Worm (Caenorhabditis elegans) whole organism, L3 larva: ENCODE results near the gene ZK470.2.

Experiments used
- R02D3.7 ChIP-seq: fragments of 150-350 bp; optimal IDR thresholded peaks from 2 replicates; lab custom pipeline; 2014; ENCODE audit warnings: missing biosample characterization, missing genetic modification characterization
- ZK546.5 ChIP-seq: sonication (generic microtip); optimal IDR thresholded peaks from 2 replicates; lab custom pipeline; 2017; ENCODE audit warnings: missing biosample characterization, missing genetic modification characterization
- ama-1 ChIP-seq: fragments of 150-350 bp; optimal IDR thresholded peaks from 2 replicates; lab custom pipeline; 2018
- ceh-16 ChIP-seq: sonication (generic microtip); optimal IDR thresholded peaks from 2 replicates; lab custom pipeline; 2017; ENCODE audit warnings: missing biosample characterization, missing genetic modification characterization
- ceh-82 ChIP-seq: fragments of 150-350 bp; optimal IDR thresholded peaks from 2 replicates; lab custom pipeline; 2014; ENCODE audit warnings: missing biosample characterization, missing genetic modification characterization
- ceh-9 ChIP-seq: sonication (generic microtip); optimal IDR thresholded peaks from 2 replicates; lab custom pipeline; 2018; ENCODE audit warnings: missing biosample characterization, missing genetic modification characterization
- egl-5 ChIP-seq: fragments of 150-350 bp; optimal IDR thresholded peaks from 2 replicates; lab custom pipeline; 2017; ENCODE audit warnings: missing biosample characterization, missing genetic modification reagents, missing genetic modification characterization, inconsistent platforms
- elt-1 ChIP-seq: fragments of 150-350 bp; optimal IDR thresholded peaks from 2 replicates; lab custom pipeline; 2014; ENCODE audit warnings: missing biosample characterization, missing genetic modification characterization
- elt-3 ChIP-seq, 3 experiments: fragments of 150-350 bp in 1 of 3; sonication (generic microtip) in 2 of 3; optimal IDR thresholded peaks; 2 replicates in 2 of 3; 4 replicates in 1 of 3; lab custom pipeline; 2014 to 2017; ENCODE audit warnings: missing biosample characterization in 3 of 3, missing genetic modification characterization in 3 of 3
- eor-1 ChIP-seq, 2 experiments: fragments of 150-350 bp; optimal IDR thresholded peaks; 2 replicates each; lab custom pipeline; 2014 to 2018; ENCODE audit warnings: missing biosample characterization in 2 of 2, missing genetic modification characterization in 2 of 2
- fkh-10 ChIP-seq: sonication (generic microtip); optimal IDR thresholded peaks from 2 replicates; lab custom pipeline; 2017; ENCODE audit warnings: missing biosample characterization, missing genetic modification reagents, missing genetic modification characterization
- fkh-2 ChIP-seq: fragments of 150-350 bp; optimal IDR thresholded peaks from 2 replicates; lab custom pipeline; 2014; ENCODE audit warnings: missing biosample characterization, missing genetic modification reagents, missing genetic modification characterization
- fos-1 ChIP-seq: fragments of 150-350 bp; optimal IDR thresholded peaks from 2 replicates; lab custom pipeline; 2014; ENCODE audit warnings: missing biosample characterization, missing genetic modification characterization
- hmg-11 ChIP-seq: sonication (generic microtip); optimal IDR thresholded peaks from 2 replicates; lab custom pipeline; 2016; ENCODE audit warnings: missing genetic modification characterization, missing compliant biosample characterization
- lin-15B ChIP-seq: fragments of 150-350 bp; optimal IDR thresholded peaks from 2 replicates; lab custom pipeline; 2014; ENCODE audit warnings: missing biosample characterization, missing genetic modification characterization
- lin-39 ChIP-seq: fragments of 150-350 bp; optimal IDR thresholded peaks from 2 replicates; lab custom pipeline; 2018; ENCODE audit warnings: missing biosample characterization, missing genetic modification reagents, missing genetic modification characterization
- lsy-12 ChIP-seq: sonication (generic microtip); optimal IDR thresholded peaks from 2 replicates; lab custom pipeline; 2016; ENCODE audit warnings: mild to moderate bottlenecking, missing genetic modification characterization, missing compliant biosample characterization
- mdl-1 ChIP-seq: fragments of 150-350 bp; optimal IDR thresholded peaks from 2 replicates; lab custom pipeline; 2014; ENCODE audit warnings: missing biosample characterization, missing genetic modification characterization
- nfya-1 ChIP-seq: sonication (generic microtip); optimal IDR thresholded peaks from 2 replicates; lab custom pipeline; 2017; ENCODE audit warnings: missing genetic modification characterization, mild to moderate bottlenecking, missing compliant biosample characterization, antibody characterized with exemption, moderate library complexity; ENCODE audit not compliant: insufficient read depth
- nhr-11 ChIP-seq: fragments of 150-350 bp; optimal IDR thresholded peaks from 2 replicates; lab custom pipeline; 2014; ENCODE audit warnings: missing biosample characterization, missing genetic modification characterization
- nhr-12 ChIP-seq: fragments of 150-350 bp; optimal IDR thresholded peaks from 2 replicates; lab custom pipeline; 2014; ENCODE audit warnings: missing biosample characterization, missing genetic modification characterization
- nhr-23 ChIP-seq: fragments of 150-350 bp; optimal IDR thresholded peaks from 2 replicates; lab custom pipeline; 2014; ENCODE audit warnings: missing biosample characterization, missing genetic modification reagents, missing genetic modification characterization
- nhr-237 ChIP-seq: fragments of 150-350 bp; optimal IDR thresholded peaks from 2 replicates; lab custom pipeline; 2014; ENCODE audit warnings: missing biosample characterization, missing genetic modification characterization
- nhr-28 ChIP-seq: fragments of 150-350 bp; optimal IDR thresholded peaks from 2 replicates; lab custom pipeline; 2014; ENCODE audit warnings: missing biosample characterization, missing genetic modification characterization
- nhr-43 ChIP-seq: sonication (generic microtip); optimal IDR thresholded peaks from 2 replicates; lab custom pipeline; 2016; ENCODE audit warnings: mild to moderate bottlenecking, missing genetic modification characterization, missing compliant biosample characterization; ENCODE audit not compliant: poor library complexity, severe bottlenecking
- nhr-67 ChIP-seq: fragments of 150-350 bp; optimal IDR thresholded peaks from 2 replicates; lab custom pipeline; 2014; ENCODE audit warnings: missing biosample characterization, missing genetic modification characterization
- nhr-76 ChIP-seq: fragments of 150-350 bp; sonication (generic microtip); optimal IDR thresholded peaks from 5 replicates; lab custom pipeline; 2014; ENCODE audit warnings: missing biosample characterization, missing genetic modification characterization
- nhr-77 ChIP-seq: fragments of 150-350 bp; optimal IDR thresholded peaks from 2 replicates; lab custom pipeline; 2014; ENCODE audit warnings: missing biosample characterization, missing genetic modification characterization
- pqm-1 ChIP-seq: fragments of 150-350 bp; optimal IDR thresholded peaks from 2 replicates; lab custom pipeline; 2017; ENCODE audit warnings: missing biosample characterization, missing genetic modification characterization, inconsistent platforms
- snpc-4 ChIP-seq: fragments of 150-350 bp; optimal IDR thresholded peaks from 2 replicates; lab custom pipeline; 2014; ENCODE audit warnings: missing biosample characterization, missing genetic modification characterization
- tbx-2 ChIP-seq: sonication (generic microtip); optimal IDR thresholded peaks from 2 replicates; lab custom pipeline; 2016; ENCODE audit warnings: mild to moderate bottlenecking, missing genetic modification characterization, missing compliant biosample characterization
- unc-39 ChIP-seq: sonication (generic microtip); optimal IDR thresholded peaks from 4 replicates; lab custom pipeline; 2017; ENCODE audit warnings: missing biosample characterization, missing genetic modification characterization
- unc-62 ChIP-seq: fragments of 150-350 bp; sonication (generic microtip); optimal IDR thresholded peaks from 4 replicates; lab custom pipeline; 2014; ENCODE audit warnings: missing biosample characterization, missing genetic modification reagents, missing genetic modification characterization
- ztf-11 ChIP-seq: fragments of 150-350 bp; optimal IDR thresholded peaks from 2 replicates; lab custom pipeline; 2014; ENCODE audit warnings: missing biosample characterization, missing genetic modification characterization
- ztf-4 ChIP-seq: fragments of 150-350 bp; optimal IDR thresholded peaks from 2 replicates; lab custom pipeline; 2014; ENCODE audit warnings: missing biosample characterization, missing genetic modification characterization

ZK470.2 gene

DNA sequence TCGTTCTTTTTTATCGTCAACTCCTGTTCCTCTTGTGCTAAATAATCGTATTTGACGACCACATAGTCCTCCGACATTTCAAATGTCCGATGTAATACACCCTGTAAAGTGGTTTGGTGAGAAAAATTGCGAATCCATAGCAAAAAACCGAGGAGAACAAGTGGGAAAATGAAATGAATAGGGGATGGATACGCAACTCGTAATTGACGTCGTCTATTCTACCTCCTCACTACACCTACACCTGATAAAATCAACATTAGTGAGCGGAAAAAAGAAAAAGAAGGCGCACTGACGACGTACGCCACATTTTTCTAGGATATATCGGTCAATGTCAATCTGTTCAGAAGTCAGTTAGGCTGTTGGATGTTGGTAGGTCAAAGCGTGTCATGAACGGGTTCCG, 18.4 kb downstream of the ZK470.2 start, which contains the start of gene nck-1:
Gene nck-1 (minus strand): TSS at position 101 of the 400 bp plus-strand sequence.
- TF ChIP-seq lin-39 = no peak
- no peak for TF ChIP-seq nfya-1
- TF ChIP-seq egl-5 (tag; lab: Kevin White, UChicago) = peak; percentile 21
- TF ChIP-seq nhr-12 (tag; lab: Kevin White, UChicago) = no peak
- no peak for TF ChIP-seq nhr-237 (tag; lab: Kevin White, UChicago)
- TF ChIP-seq ztf-4 (tag; lab: Kevin White, UChicago) = no peak
- TF ChIP-seq lsy-12 (tag; lab: Kevin White, UChicago) = no peak
- TF ChIP-seq ceh-16 = no peak

DNA sequence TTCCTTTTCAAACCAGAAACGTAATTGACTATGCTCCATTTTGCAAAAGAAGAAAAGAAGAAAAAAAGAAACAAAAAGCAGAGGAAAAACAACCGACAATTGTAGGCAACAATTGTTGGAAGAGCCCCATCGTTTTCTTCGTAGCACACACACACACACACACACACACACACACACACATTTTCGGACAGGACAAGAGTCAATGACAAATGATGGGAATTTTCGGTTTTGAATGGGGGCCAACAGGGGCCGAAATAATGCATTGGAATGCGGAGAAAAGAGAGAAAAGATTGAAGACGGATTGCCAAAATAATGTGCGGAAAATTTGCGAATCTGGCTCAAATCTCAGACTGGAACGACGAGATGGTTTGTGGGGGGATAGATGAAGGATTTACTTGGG, 19.8 kb downstream of the ZK470.2 start:
- peak; percentile 24 for TF ChIP-seq nfya-1
- no peak for TF ChIP-seq unc-62 (GFP tag; lab: Kevin White, UChicago)
- no peak for TF ChIP-seq nhr-28 (tag; lab: Kevin White, UChicago)
- no peak for TF ChIP-seq lin-15B (tag; lab: Kevin White, UChicago)
- no peak for TF ChIP-seq eor-1 (tag; optimal IDR thresholded peaks at IDR 0.05; lab: Kevin White, UChicago)
- TF ChIP-seq lin-39 = peak; percentile 92
- TF ChIP-seq elt-1 (tag; lab: Kevin White, UChicago) = no peak
- TF ChIP-seq nhr-23 (tag; lab: Kevin White, UChicago) = no peak
- no peak for TF ChIP-seq nhr-76 (tag; lab: Kevin White, UChicago)
- no peak for TF ChIP-seq fos-1 (tag; lab: Kevin White, UChicago)
- peak; percentile 82 for TF ChIP-seq egl-5 (tag; lab: Kevin White, UChicago)
- TF ChIP-seq snpc-4 (tag; lab: Kevin White, UChicago) = no peak
- no peak for TF ChIP-seq elt-3 (tag; optimal IDR thresholded peaks at IDR 0.05; lab: Kevin White, UChicago)

DNA sequence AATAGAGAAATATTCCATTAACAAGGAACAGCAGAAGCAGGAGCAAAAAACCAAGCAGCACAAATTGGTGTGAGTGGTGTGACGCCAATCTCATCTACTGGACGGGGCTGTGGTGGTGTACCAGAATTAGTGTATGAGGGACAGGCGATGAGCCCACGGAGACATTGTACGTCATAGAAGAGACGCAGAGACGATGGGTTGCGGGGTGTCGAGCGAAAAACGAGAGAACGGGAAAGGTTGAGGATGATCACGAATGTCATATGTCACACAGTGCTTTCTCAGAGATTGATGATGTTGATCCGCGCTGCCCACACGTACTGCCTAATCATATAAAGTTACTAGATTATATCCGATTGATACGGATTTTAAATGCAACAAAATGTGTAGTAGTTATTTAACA, 22.9 kb downstream of the ZK470.2 start:
- TF ChIP-seq nhr-77 (tag; lab: Kevin White, UChicago) = no peak
- no peak for TF ChIP-seq fkh-10 (GFP tag; lab: Kevin White, UChicago)
- peak; percentile 56 for TF ChIP-seq lin-39
- TF ChIP-seq nhr-23 (tag; lab: Kevin White, UChicago) = peak; percentile 25
- TF ChIP-seq hmg-11 (tag; lab: Kevin White, UChicago) = peak; percentile 34
- TF ChIP-seq ama-1 (lab: Kevin White, UChicago) = peak; percentile 49
- peak; percentile 26 for TF ChIP-seq unc-62 (GFP tag; lab: Kevin White, UChicago)
- TF ChIP-seq nfya-1 = peak; percentile 35

DNA sequence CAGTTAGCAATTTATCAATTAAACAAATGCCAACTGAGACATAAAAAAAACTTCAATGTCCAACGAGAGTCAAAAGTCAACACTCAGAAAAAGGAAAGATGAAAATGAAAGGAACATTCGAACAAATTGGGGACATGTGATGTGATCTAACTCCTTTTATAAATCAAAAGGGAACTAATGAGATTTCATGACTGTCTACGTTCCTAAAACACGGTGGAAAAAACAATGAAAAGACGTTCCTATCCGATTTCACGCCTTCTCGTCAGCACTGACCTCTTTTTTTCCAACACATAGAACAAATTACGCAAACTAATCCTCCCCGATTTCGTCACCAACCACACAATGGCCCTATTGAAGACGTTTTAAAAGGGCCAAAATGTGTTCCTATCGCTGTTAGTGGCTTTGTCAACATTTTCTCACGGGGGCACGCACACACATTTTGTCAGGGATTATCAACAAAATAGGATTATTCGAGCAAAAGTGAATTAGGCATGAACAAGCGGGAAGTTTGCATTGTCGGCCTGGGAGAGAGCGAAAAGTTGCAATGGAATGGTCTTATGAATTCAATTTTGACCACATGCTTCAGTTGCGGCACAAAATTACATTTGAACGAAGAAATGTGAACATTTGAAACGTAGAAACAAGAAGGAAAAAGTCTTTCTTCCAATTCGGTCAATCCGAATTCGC, 24.4 kb downstream of the ZK470.2 start:
- TF ChIP-seq unc-62 (GFP tag; lab: Kevin White, UChicago) (no peak), nhr-23 (tag; lab: Kevin White, UChicago) (peak; percentile 78), hmg-11 (tag; lab: Kevin White, UChicago) (peak; percentile 0), egl-5 (tag; lab: Kevin White, UChicago) (peak; percentile 38)

DNA sequence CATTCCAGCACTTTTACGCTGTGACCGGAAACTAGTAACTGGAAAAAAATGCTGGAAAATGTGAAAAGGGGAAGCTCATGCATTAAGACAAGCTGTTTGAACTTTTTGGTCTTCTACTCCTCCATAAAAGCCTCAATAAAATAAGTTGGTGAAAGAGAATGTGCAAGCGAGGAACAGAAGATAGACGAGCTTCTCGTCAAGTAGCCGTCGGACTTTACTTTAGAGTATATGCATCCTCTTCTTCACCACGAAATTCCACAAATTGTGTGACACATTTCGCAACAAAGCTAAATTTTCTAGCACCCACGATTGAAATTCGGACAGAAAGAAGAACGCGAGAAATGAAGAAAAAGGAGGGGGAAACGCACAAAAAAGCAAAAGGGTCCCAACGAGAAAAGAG, 25.0 kb downstream of the ZK470.2 start:
- TF ChIP-seq fkh-10 (GFP tag; lab: Kevin White, UChicago) (peak; percentile 1), pqm-1 (tag; lab: Kevin White, UChicago) (no peak)
- TF ChIP-seq, all 47 proteins: peak for 1

DNA sequence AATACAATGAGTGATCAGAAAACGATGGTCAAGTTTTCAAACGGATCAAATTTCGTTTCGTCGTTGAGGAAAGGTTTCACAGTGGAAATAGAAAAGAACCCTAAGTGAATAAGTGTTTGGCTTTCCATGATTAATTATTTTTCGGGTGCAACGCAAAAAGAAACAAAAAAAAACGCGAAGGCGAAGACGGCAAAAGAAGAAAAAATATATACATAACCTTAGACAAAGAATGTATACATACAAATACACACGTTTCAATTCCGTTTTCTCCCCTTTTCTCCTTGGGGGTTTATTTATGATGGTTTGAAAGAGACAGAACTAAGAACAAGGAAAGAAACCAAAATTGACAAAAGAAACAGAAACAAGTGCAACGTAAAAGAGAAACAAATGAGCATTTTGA, 27.0 kb downstream of the ZK470.2 start:
- TF ChIP-seq R02D3.7 = no peak
- no peak for TF ChIP-seq snpc-4 (tag; lab: Kevin White, UChicago)
- TF ChIP-seq nfya-1 = no peak
- no peak for TF ChIP-seq tbx-2 (tag; lab: Kevin White, UChicago)
- no peak for TF ChIP-seq nhr-43

DNA sequence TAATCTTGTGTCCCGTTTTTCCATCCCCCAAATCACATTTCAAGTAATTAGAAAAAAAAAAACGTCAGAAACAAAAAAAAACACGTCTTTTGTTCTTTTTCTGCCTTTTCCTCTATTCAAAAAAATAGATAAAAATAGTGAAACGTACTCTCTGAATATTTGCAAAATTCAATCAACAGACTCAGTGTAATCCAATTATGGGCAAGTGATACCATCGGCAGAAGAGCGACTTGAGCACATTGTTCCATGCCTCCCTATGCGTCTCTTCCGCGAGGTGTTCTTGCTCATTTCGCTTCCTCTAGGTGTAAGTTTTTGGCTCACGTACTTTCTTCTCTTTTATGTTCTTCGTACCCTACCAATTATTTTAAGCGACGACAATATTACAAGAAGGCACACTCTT, 28.4 kb downstream of the ZK470.2 start, which contains the start of gene ZK470.1:
Gene ZK470.1 (plus strand): TSS at position 301 of the 400 bp plus-strand sequence.
- TF ChIP-seq snpc-4 (tag; lab: Kevin White, UChicago) (no peak), ZK546.5 (tag; lab: Kevin White, UChicago) (no peak), unc-39 (tag; lab: Kevin White, UChicago) (no peak), fkh-2 (no peak), R02D3.7 (no peak), unc-62 (GFP tag; lab: Kevin White, UChicago) (no peak), nhr-67 (tag; lab: Kevin White, UChicago) (no peak), nhr-11 (tag; lab: Kevin White, UChicago) (no peak), hmg-11 (tag; lab: Kevin White, UChicago) (no peak), ceh-9 (tag; lab: Kevin White, UChicago) (no peak), ceh-82 (no peak), ceh-16 (no peak), ztf-11 (tag; lab: Kevin White, UChicago) (no peak), ztf-4 (tag; lab: Kevin White, UChicago) (no peak), lin-15B (tag; lab: Kevin White, UChicago) (no peak), mdl-1 (no peak)
- TF ChIP-seq, all 47 proteins: peak for 0
